Fruit fly (Drosophila melanogaster) whole organism, embryonic: ENCODE measurements around the gene ph-d.

ENCODE experiments used
- CG12744 ChIP-seq: fragments of 200-800 bp; sonication (Bioruptor generic); optimal IDR thresholded peaks from 2 replicates; lab custom pipeline; 2016; ENCODE audit warnings: missing biosample characterization, missing genetic modification characterization
- CG3065 ChIP-seq: fragments of 200-800 bp; sonication (Bioruptor generic); optimal IDR thresholded peaks from 2 replicates; lab custom pipeline; 2016; ENCODE audit warnings: missing biosample characterization, missing genetic modification characterization
- klu ChIP-seq: fragments of 200-800 bp; sonication (Bioruptor generic); IDR thresholded peaks from 2 replicates; pipeline ENCODE4 v1.3.6; 2022; ENCODE audit warnings: missing biosample characterization, missing genetic modification characterization

- no peak for TF ChIP-seq klu
- no peak for TF ChIP-seq CG3065 (GFP tag; lab: Kevin White, UChicago)
- TF ChIP-seq CG12744 (GFP tag; lab: Kevin White, UChicago), result no peak
These were observed 56.8 kb downstream of the ph-d start, which contains the start of gene CG14054 for dm6 chrX:2066259-2066658.
